Fruit fly (Drosophila melanogaster): ENCODE data around the gene Sgs7.

The Sgs7 gene

dm6 chr3L:11491222-11491873 is 18.3 kb upstream of the Sgs7 start (continued):
- TF ChIP-seq lab (GFP tag; optimal IDR thresholded peaks at IDR 0.05) (peak; percentile 82), CG13123 (GFP tag; optimal IDR thresholded peaks at IDR 0.05) (peak; percentile 8), maf-S (GFP tag; optimal IDR thresholded peaks at IDR 0.05) (peak; percentile 41), CG32772 (GFP tag; IDR thresholded peaks at IDR 0.05) (peak; percentile 58; the same call in 1 of the 2 replicates), danr (GFP tag; IDR thresholded peaks at IDR 0.05) (peak; percentile 58; the same call in 1 of the 2 replicates), Eip74EF (GFP tag; optimal IDR thresholded peaks at IDR 0.05) (no peak), CG7786 (GFP tag; optimal IDR thresholded peaks at IDR 0.05) (peak; percentile 57), CG17385 (GFP tag; optimal IDR thresholded peaks at IDR 0.05) (peak; percentile 64), z (GFP tag; IDR thresholded peaks at IDR 0.05) (peak; percentile 48; the same call in 1 of the 3 replicates), tx (GFP tag; optimal IDR thresholded peaks at IDR 0.05) (peak; percentile 30), Taf1 (GFP tag; IDR thresholded peaks at IDR 0.05) (peak; percentile 64; the same call in 1 of the 2 replicates), Xbp1 (GFP tag; optimal IDR thresholded peaks at IDR 0.05) (peak; percentile 66), row (GFP tag; IDR thresholded peaks at IDR 0.05) (peak; percentile 85), CG5245 (GFP tag; optimal IDR thresholded peaks at IDR 0.05) (peak; percentile 35), gcm2 (GFP tag; optimal IDR thresholded peaks at IDR 0.05) (no peak), CG9932 (GFP tag; IDR thresholded peaks at IDR 0.05) (peak; percentile 71), CG11723 (GFP tag; optimal IDR thresholded peaks at IDR 0.05) (peak; percentile 16), CG16779 (GFP tag; IDR thresholded peaks at IDR 0.05) (no peak), CG34422 (GFP tag; IDR thresholded peaks at IDR 0.05) (peak; percentile 71; the same call in 2 of the 3 replicates), CG3163 (GFP tag; optimal IDR thresholded peaks at IDR 0.05) (peak; percentile 37), Nf-YA (GFP tag; IDR thresholded peaks at IDR 0.05) (peak; percentile 39; the same call in 1 of the 2 replicates), Hmr (GFP tag; optimal IDR thresholded peaks at IDR 0.05) (peak; percentile 64), bsh (GFP tag; optimal IDR thresholded peaks at IDR 0.05) (peak in 1 of 2 experiments; percentile 65), CHES-1-like (GFP tag; optimal IDR thresholded peaks at IDR 0.05) (peak; percentile 71), CG8765 (GFP tag; IDR thresholded peaks at IDR 0.05) (no peak), CG34376 (GFP tag; optimal IDR thresholded peaks at IDR 0.05) (peak; percentile 21), pzg (GFP tag; optimal IDR thresholded peaks at IDR 0.05) (no peak), bigmax (GFP tag; optimal IDR thresholded peaks at IDR 0.05) (no peak), NfI (GFP tag; optimal IDR thresholded peaks at IDR 0.05) (peak; percentile 67), sd (tag; optimal IDR thresholded peaks at IDR 0.05) (peak; percentile 37), sob (GFP tag; IDR thresholded peaks at IDR 0.05) (peak; percentile 80), Atf-2 (GFP tag; optimal IDR thresholded peaks at IDR 0.05) (peak; percentile 63), usp (GFP tag; optimal IDR thresholded peaks at IDR 0.05) (no peak), Hsf (GFP tag; optimal IDR thresholded peaks at IDR 0.05) (peak; percentile 43), sim (GFP tag; IDR thresholded peaks at IDR 0.05) (no peak), Hand (GFP tag; optimal IDR thresholded peaks at IDR 0.05) (peak; percentile 51), CG18599 (GFP tag; optimal IDR thresholded peaks at IDR 0.05) (peak; percentile 72), CG8281 (tag; optimal IDR thresholded peaks at IDR 0.05) (no peak), Pdp1 (GFP tag; optimal IDR thresholded peaks at IDR 0.05) (peak; percentile 33 to 50), ato (GFP tag; IDR thresholded peaks at IDR 0.05; ENCODE audit: partially characterized antibody) (no peak), stc (GFP tag; IDR thresholded peaks at IDR 0.05) (peak; percentile 53; the same call in 1 of the 2 replicates), her (GFP tag; optimal IDR thresholded peaks at IDR 0.05) (peak; percentile 48), CG16863 (GFP tag; optimal IDR thresholded peaks at IDR 0.05) (peak; percentile 33), vvl (GFP tag; IDR thresholded peaks at IDR 0.05) (peak; percentile 60), CG10543 (GFP tag; optimal IDR thresholded peaks at IDR 0.05) (peak; percentile 37), zfh1 (GFP tag; IDR thresholded peaks at IDR 0.05) (peak; percentile 67; the same call in 2 of the 3 replicates), Ada2b (GFP tag; IDR thresholded peaks at IDR 0.05) (peak; percentile 73), Dad (GFP tag; optimal IDR thresholded peaks at IDR 0.05) (no peak), wek (GFP tag; optimal IDR thresholded peaks at IDR 0.05) (no peak)
